Fruit fly (Drosophila melanogaster) S2 (cell line): Measurements from ENCODE around the gene dpr8.
"Not testable (repeated sequence)": the region's sequence is repeated elsewhere in the genome, so short reads cannot be mapped to it uniquely, and the experiment has no call there.

Experiments
- CG8478 ChIP-seq: fragments of >200 bp; optimal IDR thresholded peaks from 2 replicates; lab custom pipeline; 2018
- CTCF ChIP-seq, 2 experiments: fragments of >200 bp; optimal IDR thresholded peaks; 2 replicates each; lab custom pipeline; 2018

The dpr8 gene

DNA sequence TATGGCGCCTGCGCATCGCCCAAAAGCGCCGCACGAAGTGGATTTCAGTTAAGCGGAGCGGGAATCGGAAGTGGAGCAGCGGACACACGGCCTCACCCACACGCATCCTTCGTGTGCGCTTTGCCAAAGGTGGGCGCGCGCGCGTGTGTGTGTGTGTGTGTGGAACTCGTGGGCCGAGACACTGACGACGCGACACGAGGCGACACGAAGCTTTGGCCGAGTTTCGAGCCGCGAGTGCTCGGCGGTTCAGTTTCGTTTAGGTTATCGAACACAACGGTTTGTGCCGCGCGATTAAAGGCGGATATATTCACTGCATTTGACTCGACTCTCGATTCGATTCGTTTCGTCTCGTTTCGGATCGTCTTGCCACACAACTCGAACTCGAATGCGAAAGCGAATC is at the start of gene dpr8:
dpr8 (plus strand) TSS at position 264 of the 400 bp plus-strand sequence.
- TF ChIP-seq CG8478 (lab: Kevin White, UChicago): no peak
- no peak for TF ChIP-seq CTCF (optimal IDR thresholded peaks at IDR 0.05; lab: Kevin White, UChicago)

DNA sequence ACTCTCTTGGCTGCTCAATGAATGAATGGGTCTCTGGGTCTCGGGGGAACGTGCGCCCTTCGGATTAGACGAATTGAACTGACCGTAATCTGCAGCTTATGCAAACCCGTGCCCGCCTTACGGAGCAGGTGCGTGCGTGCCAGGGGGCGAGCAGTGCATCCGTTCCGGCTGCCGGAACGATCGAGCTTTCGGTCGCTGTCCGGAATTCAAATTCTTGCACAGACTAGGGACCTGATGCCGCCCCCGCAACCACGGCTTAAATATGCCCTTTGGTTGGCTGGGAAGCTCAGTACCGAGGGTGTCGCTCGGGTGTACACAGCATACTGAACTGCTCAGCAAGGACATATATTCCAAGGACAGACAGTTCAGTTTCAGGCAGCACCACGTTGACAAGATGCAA is 44.6 kb upstream of the dpr8 start, which contains the start of gene Muc12Ea:
Muc12Ea (plus strand) TSS at position 301 of the 400 bp plus-strand sequence.
- no peak for TF ChIP-seq CTCF (optimal IDR thresholded peaks at IDR 0.05; lab: Kevin White, UChicago)
- TF ChIP-seq CG8478 (lab: Kevin White, UChicago): no peak

DNA sequence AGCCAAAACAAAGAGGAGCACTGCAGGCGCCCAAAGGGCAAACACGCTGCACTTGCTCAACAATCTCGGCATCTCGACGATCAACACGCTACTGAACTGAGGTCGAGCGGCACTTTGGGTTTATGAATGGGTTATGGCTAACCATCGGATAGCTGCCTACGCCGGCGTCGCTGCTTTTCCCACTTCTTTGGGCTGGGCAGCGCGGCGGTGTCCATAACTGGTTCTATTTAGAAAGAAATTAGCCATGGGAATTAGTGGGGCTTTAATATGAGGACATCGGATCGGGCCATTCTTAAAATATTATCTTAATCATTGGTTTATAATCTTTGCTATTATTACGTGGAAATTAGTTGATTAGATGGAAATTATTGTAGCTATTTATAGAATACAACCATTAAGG is 32.7 kb upstream of the dpr8 start, which contains the start of gene CG9400:
CG9400 (minus strand) TSS at position 101 of the 400 bp plus-strand sequence.
- TF ChIP-seq CG8478 (lab: Kevin White, UChicago) (no peak), CTCF (optimal IDR thresholded peaks at IDR 0.05; lab: Kevin White, UChicago) (no peak)

DNA sequence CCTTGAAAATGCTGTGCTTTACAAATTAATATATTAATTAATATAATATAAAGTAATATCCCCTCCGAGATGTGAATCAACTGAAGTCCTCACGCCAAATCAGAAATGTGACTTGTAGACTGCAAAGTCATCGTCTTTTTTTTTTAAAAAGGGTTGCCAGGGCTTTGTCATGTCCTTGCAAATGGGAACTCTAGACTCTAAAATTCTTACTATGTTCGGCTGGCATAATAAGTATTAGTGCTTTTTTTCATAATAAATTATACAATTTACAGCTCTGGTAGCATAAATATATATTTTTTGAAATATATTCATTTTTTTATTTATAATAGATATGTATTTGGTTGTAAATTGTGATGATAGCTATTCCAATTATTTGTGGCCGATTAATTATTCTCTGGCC is 6.5 kb upstream of the dpr8 start, which contains the start of gene betaNACtes2:
betaNACtes2 (minus strand) TSS at position 101 of the 400 bp plus-strand sequence.
- not testable (repeated sequence) for TF ChIP-seq CTCF (optimal IDR thresholded peaks at IDR 0.05; lab: Kevin White, UChicago); CG8478 (lab: Kevin White, UChicago)

DNA sequence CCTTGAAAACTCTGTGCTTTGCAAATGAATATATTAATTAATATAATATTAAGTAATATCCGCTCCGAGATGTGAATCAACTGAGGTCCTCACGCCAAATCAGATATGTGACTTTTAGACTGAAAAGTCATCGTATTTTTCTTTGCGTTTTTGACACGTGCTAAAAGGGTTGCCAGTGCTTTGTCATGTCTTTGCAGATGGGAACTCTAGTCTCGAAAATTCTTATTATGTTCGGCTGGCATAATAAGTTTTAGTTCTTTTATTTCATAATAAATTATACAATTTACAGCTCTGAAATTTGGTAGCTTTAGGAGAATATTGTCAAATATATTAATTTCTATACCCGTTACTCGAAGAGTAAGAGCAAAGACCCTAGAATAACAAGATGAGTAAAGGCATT is 5.0 kb upstream of the dpr8 start, which contains the start of gene betaNACtes6:
betaNACtes6 (minus strand) TSS at position 101 of the 400 bp plus-strand sequence.
- TF ChIP-seq CG8478 (lab: Kevin White, UChicago); CTCF (optimal IDR thresholded peaks at IDR 0.05; lab: Kevin White, UChicago): not testable (repeated sequence)

DNA sequence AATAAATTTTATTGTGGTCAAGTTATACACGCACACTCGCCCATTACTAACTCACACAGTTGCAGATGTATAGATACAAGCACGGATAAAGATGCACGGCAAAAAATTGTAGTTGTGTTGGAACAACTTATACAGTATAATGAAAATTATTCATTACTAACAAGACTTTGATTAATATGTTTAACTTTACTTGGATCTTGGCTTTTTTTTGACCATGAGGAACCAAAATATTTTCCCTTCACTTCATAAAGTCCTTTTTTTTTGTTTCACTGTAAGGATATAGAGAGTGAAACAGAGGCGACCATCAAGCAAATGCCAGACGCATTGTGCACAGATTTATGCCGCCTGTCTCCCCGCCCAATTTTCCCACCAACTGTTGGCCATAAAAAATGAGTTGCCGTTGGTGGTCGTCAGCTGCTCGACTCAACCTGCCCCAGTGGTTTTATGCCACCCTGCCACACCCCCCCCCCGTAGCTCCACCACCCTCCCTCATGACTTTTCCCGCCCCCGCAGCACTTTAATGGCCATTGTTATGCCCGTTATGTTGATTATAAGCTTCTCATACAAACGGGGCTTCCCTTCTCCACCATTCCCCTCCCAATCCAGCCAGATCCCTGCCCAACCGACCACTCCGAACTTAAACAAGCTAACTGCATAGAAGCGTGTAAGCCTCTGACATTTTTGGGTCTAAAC is 9.6 kb downstream of the dpr8 start:
- TF ChIP-seq CTCF (optimal IDR thresholded peaks at IDR 0.05; lab: Kevin White, UChicago) (no peak), CG8478 (lab: Kevin White, UChicago) (no peak)

DNA sequence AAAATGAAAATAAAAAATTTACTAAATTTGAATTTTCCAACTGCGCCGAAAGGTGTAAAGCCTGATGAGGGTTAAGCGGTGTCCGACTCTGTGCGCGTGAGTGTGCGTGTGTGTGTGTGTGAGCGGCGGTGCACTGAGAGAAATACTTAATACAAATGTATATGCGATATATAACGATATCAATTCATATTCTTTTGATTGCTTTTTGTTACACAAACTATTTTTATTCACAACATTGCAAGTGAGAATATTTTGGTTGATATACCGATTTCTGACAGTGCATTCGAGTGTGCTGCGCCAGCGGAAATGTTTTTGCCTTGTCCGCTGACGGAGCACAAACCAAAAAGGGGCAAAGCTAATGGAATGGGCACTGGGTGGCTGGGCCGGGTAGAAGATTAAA is 10.2 kb downstream of the dpr8 start:
- no peak for TF ChIP-seq CG8478 (lab: Kevin White, UChicago)
- TF ChIP-seq CTCF (optimal IDR thresholded peaks at IDR 0.05; lab: Kevin White, UChicago): no peak

DNA sequence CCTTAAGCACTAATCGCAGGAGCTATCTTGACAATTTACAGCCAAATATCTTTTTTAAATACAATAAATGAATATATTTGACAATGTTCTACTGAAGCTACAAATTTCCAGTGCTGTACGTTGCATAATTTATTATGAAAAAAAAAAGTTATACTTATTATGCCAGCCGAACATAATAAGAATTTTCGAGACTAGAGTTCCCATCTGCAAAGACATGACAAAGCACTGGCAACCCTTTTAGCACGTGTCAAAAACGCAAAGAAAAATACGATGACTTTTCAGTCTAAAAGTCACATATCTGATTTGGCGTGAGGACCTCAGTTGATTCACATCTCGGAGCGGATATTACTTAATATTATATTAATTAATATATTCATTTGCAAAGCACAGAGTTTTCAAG is 56.5 kb downstream of the dpr8 start, which contains the start of gene betaNACtes3:
betaNACtes3 (plus strand) TSS at position 301 of the 400 bp plus-strand sequence.
- TF ChIP-seq CG8478 (lab: Kevin White, UChicago); CTCF (optimal IDR thresholded peaks at IDR 0.05; lab: Kevin White, UChicago): not testable (repeated sequence)

DNA sequence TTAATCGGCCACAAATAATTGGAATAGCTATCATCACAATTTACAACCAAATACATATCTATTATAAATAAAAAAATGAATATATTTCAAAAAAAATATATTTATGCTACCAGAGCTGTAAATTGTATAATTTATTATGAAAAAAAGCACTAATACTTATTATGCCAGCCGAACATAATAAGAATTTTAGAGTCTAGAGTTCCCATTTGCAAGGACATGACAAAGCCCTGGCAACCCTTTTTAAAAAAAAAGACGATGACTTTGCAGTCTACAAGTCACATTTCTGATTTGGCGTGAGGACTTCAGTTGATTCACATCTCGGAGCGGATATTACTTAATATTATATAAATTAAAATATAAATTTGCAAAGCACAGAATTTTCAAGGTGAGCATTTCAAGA is 58.0 kb downstream of the dpr8 start, which contains the start of gene betaNACtes4:
betaNACtes4 (plus strand) TSS at position 301 of the 400 bp plus-strand sequence.
- TF ChIP-seq CTCF (optimal IDR thresholded peaks at IDR 0.05; lab: Kevin White, UChicago); CG8478 (lab: Kevin White, UChicago): not testable (repeated sequence)

DNA sequence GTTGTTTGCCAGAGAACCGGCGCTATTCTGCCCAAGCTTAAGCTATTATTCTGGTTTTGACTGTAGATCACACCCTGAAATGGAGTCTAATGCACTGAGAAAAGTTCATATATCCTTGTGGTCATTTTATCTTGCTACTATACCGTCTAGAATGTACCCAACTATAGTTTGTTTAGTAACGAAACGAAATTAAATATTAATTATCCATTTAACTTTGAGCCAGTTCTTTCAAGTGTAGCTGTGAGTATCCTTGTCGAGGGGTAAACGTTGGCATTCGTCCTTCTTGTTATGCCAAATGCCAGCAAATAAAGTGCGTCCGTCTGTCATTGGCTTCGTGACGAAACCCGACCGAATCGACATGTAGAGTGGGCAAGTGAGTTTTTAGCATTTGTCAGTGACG is 124.8 kb downstream of the dpr8 start:
- TF ChIP-seq CG8478 (lab: Kevin White, UChicago) (no peak), CTCF (optimal IDR thresholded peaks at IDR 0.05; lab: Kevin White, UChicago) (no peak)

DNA sequence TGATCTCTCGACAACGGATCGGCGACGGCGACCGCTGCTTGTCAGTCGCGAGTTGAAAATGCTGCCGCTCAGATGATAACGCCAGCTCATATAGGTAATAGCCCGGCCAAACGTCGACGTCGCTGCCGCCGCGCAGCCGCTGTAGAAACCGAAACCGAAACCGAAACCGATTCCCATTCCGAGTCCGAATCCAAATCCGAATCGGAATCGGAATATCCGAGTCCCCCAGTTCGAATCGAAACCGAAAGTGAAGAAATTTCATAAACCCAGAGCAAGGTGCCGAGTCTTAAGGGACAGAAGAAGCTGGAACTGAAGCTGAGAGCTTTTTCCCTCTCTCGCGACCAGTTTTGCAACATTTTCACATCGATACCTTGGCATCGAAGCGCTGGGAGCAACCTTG is 158.0 kb downstream of the dpr8 start, which contains the start of gene CG9411:
CG9411 (minus strand) TSS at position 67 of the 400 bp plus-strand sequence.
- no peak for TF ChIP-seq CTCF (optimal IDR thresholded peaks at IDR 0.05; lab: Kevin White, UChicago)
- no peak for TF ChIP-seq CG8478 (lab: Kevin White, UChicago)

DNA sequence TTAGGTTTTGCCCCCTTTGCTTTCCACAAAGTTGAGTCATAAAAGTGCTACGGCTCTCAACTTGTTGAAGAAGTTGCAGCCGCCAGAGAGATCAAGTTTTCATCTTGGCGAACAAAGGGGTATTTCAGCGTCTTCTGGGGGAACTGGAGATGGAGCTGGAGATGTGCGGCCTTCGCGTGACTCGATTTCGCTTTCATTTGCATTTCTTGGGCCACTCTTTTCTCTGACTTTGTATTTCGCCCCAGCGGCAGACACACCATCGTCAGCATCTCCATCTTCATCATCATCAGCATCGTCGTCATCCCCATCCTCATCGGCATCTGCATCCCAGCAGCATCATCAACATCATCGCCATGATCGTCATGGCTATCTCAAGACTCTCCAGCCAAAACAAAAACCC is 159.2 kb downstream of the dpr8 start:
- TF ChIP-seq CG8478 (lab: Kevin White, UChicago) (no peak), CTCF (optimal IDR thresholded peaks at IDR 0.05; lab: Kevin White, UChicago) (no peak)

DNA sequence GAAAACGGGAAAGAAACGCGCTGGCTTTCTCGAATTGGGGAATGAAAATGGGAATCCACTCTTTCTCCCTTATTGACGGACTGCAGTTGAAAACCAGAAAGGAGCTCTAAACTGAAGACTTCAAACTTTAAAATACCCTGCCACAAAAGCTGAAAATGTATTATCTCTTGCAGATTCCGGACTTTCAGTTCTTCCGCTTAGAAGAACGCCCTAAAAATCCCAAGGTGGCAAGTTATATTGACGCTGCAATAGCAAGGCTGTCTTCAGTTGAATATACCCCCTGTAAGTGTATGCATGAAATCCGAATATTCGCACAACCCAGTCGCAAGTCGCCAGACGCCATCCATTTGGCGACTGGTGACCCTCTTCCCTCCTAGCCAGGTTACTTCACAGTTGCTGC is 159.6 kb downstream of the dpr8 start:
- no peak for TF ChIP-seq CG8478 (lab: Kevin White, UChicago)
- no peak for TF ChIP-seq CTCF (optimal IDR thresholded peaks at IDR 0.05; lab: Kevin White, UChicago)

DNA sequence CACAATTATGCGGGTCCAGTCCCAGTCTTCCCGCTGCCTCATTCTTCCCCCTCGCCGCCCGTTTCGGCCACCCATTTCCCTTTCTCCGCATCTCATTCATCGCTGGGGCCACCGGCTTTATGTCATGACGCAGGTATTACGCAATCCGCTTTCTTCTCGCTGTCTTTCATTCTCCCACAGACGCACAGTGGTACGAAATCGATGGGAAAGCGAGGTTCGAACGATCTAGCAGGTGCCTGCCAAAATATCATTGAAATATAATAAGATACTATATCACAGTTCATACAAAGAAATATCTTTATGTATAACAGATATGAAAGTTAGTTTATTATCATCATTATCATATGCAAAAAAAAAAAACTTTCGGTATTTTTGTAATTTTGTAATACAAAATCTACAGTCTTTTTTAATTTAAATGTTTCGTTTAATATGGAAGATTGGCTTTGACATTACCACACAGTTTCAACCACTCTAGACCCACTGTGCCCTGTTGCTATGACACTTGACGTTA is 161.6 kb downstream of the dpr8 start:
- TF ChIP-seq CTCF (optimal IDR thresholded peaks at IDR 0.05; lab: Kevin White, UChicago) (no peak), CG8478 (lab: Kevin White, UChicago) (no peak)

DNA sequence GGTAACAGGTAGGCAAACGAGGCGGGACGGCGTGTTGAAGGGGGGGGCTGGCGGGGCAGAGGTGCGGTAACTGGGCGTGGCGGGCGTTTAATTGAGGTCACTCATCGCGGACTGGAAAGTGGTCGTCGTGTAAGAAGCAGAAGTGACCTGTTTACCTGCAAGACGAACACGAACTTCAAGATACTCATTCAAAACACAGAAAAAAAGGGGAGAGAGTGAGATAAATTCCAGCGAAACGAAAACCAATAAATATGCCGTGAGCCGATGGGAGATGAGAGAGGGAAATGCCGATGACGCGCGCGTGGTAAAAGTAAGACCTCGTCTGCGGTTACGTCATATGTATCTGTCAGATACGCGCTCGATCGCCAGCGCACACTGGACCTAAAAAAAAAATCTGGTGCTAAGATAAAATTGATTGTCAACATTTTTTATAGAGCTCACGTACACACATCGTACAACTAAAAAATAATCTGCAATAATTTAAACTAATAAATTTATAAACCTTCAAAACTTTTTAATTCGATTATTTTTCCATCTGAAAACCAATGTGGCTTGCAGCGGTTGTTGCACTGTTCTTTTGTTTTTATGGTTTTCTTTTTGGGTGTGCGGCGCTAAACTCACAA is 171.9 kb downstream of the dpr8 start:
- no peak for TF ChIP-seq CG8478 (lab: Kevin White, UChicago)
- TF ChIP-seq CTCF (optimal IDR thresholded peaks at IDR 0.05; lab: Kevin White, UChicago): no peak
